Fruit fly (Drosophila melanogaster) whole organism, wandering third instar larva: ENCODE measurements around the gene CG12081.
A peak's percentile ranks its signal among the peaks of the same experiment; 100 is the strongest.

Experiments
- Abd-B ChIP-seq: fragments of >200 bp; optimal IDR thresholded peaks from 2 replicates; lab custom pipeline; 2017; ENCODE audit warnings: missing biosample characterization, missing genetic modification characterization
- CG32264 ChIP-seq: fragments of 200-800 bp; sonication (Bioruptor generic); optimal IDR thresholded peaks from 2 replicates; lab custom pipeline; 2016; ENCODE audit warnings: missing biosample characterization, missing genetic modification characterization
- Dif ChIP-seq: fragments of 200-275, 200-300 bp; sonication (Bioruptor generic); optimal IDR thresholded peaks from 2 replicates; lab custom pipeline; 2018; ENCODE audit warnings: missing biosample characterization, missing genetic modification characterization; ENCODE audit not compliant: partially characterized antibody
- GATAd ChIP-seq: sonication (Bioruptor generic); optimal IDR thresholded peaks from 2 replicates; lab custom pipeline; 2016; ENCODE audit warnings: missing biosample characterization, missing genetic modification characterization
- HLH106 ChIP-seq: fragments of 200-800 bp; optimal IDR thresholded peaks from 3 replicates; lab custom pipeline; 2019; ENCODE audit warnings: missing biosample characterization, mild to moderate bottlenecking, missing genetic modification characterization, moderate library complexity
- Hnf4 ChIP-seq: fragments of 200-800 bp; sonication (Bioruptor generic); optimal IDR thresholded peaks from 2 replicates; lab custom pipeline; 2016; ENCODE audit warnings: missing biosample characterization, mild to moderate bottlenecking, missing genetic modification characterization
- Hr78 ChIP-seq: fragments of >200 bp; optimal IDR thresholded peaks from 2 replicates; lab custom pipeline; 2017; ENCODE audit warnings: missing biosample characterization, missing genetic modification characterization
- Hr83 ChIP-seq: fragments of 200-300 bp; sonication (Bioruptor generic); optimal IDR thresholded peaks from 2 replicates; lab custom pipeline; 2016; ENCODE audit warnings: missing biosample characterization, mild to moderate bottlenecking, missing genetic modification characterization, moderate library complexity; ENCODE audit not compliant: poor library complexity, severe bottlenecking
- Mio ChIP-seq: sonication (Bioruptor generic); optimal IDR thresholded peaks from 2 replicates; lab custom pipeline; 2016; ENCODE audit warnings: missing biosample characterization, missing genetic modification characterization
- Myc ChIP-seq: fragments of >200 bp; optimal IDR thresholded peaks from 2 replicates; lab custom pipeline; 2017
- N ChIP-seq: fragments of >200 bp; optimal IDR thresholded peaks from 2 replicates; lab custom pipeline; 2018; ENCODE audit warnings: missing biosample characterization, missing external identifiers, missing genetic modification characterization
- OdsH ChIP-seq: fragments of 200-800 bp; sonication (Bioruptor generic); optimal IDR thresholded peaks from 2 replicates; lab custom pipeline; 2016; ENCODE audit warnings: missing biosample characterization, mild to moderate bottlenecking, missing genetic modification characterization
- Rel ChIP-seq, 2 experiments: fragments of 200-800 bp; sonication (Bioruptor generic) in 1 of 2; optimal IDR thresholded peaks; 2 replicates in 1 of 2; 3 replicates in 1 of 2; lab custom pipeline; 2016 to 2019; ENCODE audit warnings: mild to moderate bottlenecking in 2 of 2, missing biosample characterization in 2 of 2, missing genetic modification characterization in 2 of 2, moderate library complexity in 1 of 2
- Sp1 ChIP-seq: fragments of 200-800 bp; sonication (Bioruptor generic); optimal IDR thresholded peaks from 3 replicates; lab custom pipeline; 2019; ENCODE audit warnings: missing biosample characterization, mild to moderate bottlenecking, missing genetic modification characterization, moderate library complexity
- Vsx2 ChIP-seq: fragments of 200-300, 225-300 bp; sonication (Bioruptor generic); optimal IDR thresholded peaks from 2 replicates; lab custom pipeline; 2018; ENCODE audit warnings: missing biosample characterization, missing genetic modification characterization; ENCODE audit not compliant: partially characterized antibody
- br ChIP-seq: fragments of 200-800 bp; sonication (Bioruptor generic); optimal IDR thresholded peaks from 2 replicates; lab custom pipeline; 2016; ENCODE audit warnings: missing biosample characterization, missing genetic modification characterization
- brk ChIP-seq: fragments of 200-800 bp; sonication (Bioruptor generic); optimal IDR thresholded peaks from 2 replicates; lab custom pipeline; 2016; ENCODE audit warnings: missing biosample characterization, mild to moderate bottlenecking, missing genetic modification characterization
- dmrt93B ChIP-seq: fragments of 200-800 bp; sonication (Bioruptor generic); optimal IDR thresholded peaks from 2 replicates; lab custom pipeline; 2018; ENCODE audit warnings: missing biosample characterization, mild to moderate bottlenecking, missing genetic modification characterization
- ey ChIP-seq: fragments of 200-800 bp; sonication (Bioruptor generic); optimal IDR thresholded peaks from 2 replicates; lab custom pipeline; 2016; ENCODE audit warnings: missing biosample characterization, missing genetic modification characterization
- foxo ChIP-seq, 2 experiments: fragments of 200-800 bp; sonication (Bioruptor generic); optimal IDR thresholded peaks; 2 replicates in 1 of 2; 3 replicates in 1 of 2; lab custom pipeline; 2016 to 2017; ENCODE audit warnings: missing biosample characterization in 2 of 2, missing genetic modification characterization in 2 of 2
- fru ChIP-seq: fragments of 200-800 bp; sonication (Bioruptor generic); optimal IDR thresholded peaks from 3 replicates; lab custom pipeline; 2016; ENCODE audit warnings: missing biosample characterization, mild to moderate bottlenecking, missing genetic modification characterization
- h ChIP-seq: fragments of 200-800 bp; sonication (Bioruptor generic); optimal IDR thresholded peaks from 3 replicates; lab custom pipeline; 2016; ENCODE audit warnings: missing biosample characterization, mild to moderate bottlenecking, missing genetic modification characterization
- jim ChIP-seq: fragments of 175-275, 200-325 bp; sonication (Bioruptor generic); optimal IDR thresholded peaks from 2 replicates; lab custom pipeline; 2016; ENCODE audit warnings: missing biosample characterization, mild to moderate bottlenecking, missing genetic modification characterization
- lola ChIP-seq: fragments of >200 bp; optimal IDR thresholded peaks from 2 replicates; lab custom pipeline; 2017; ENCODE audit warnings: missing biosample characterization, missing genetic modification characterization
- pan ChIP-seq: fragments of >200 bp; optimal IDR thresholded peaks from 2 replicates; lab custom pipeline; 2017
- psq ChIP-seq: fragments of 200-800 bp; sonication (Bioruptor generic); optimal IDR thresholded peaks from 3 replicates; lab custom pipeline; 2017; ENCODE audit warnings: missing biosample characterization, mild to moderate bottlenecking, missing genetic modification characterization, moderate library complexity
- rgr ChIP-seq: fragments of 200-800 bp; sonication (Bioruptor generic); optimal IDR thresholded peaks from 3 replicates; lab custom pipeline; 2016; ENCODE audit warnings: missing biosample characterization, mild to moderate bottlenecking, missing genetic modification characterization
- sage ChIP-seq: fragments of 200-800 bp; sonication (Bioruptor generic); optimal IDR thresholded peaks from 2 replicates; lab custom pipeline; 2016; ENCODE audit warnings: missing biosample characterization, mild to moderate bottlenecking, missing genetic modification characterization
- tai ChIP-seq: sonication (Bioruptor generic); optimal IDR thresholded peaks from 2 replicates; lab custom pipeline; 2016; ENCODE audit warnings: missing biosample characterization, missing genetic modification characterization
- usp ChIP-seq: fragments of >200 bp; optimal IDR thresholded peaks from 2 replicates; lab custom pipeline; 2017; ENCODE audit warnings: missing biosample characterization, missing genetic modification characterization
- woc ChIP-seq: sonication (Bioruptor generic); optimal IDR thresholded peaks from 2 replicates; lab custom pipeline; 2016; ENCODE audit warnings: missing biosample characterization, mild to moderate bottlenecking, missing genetic modification characterization

The CG12081 gene

dm6 chrX:8561404-8562397, 26.9 kb upstream of the CG12081 start:
- peak; percentile 74 for TF ChIP-seq h (GFP tag; lab: Kevin White, UChicago)
- TF ChIP-seq foxo (GFP tag; optimal IDR thresholded peaks at IDR 0.05; lab: Kevin White, UChicago), result peak in 1 of 2 experiments; percentile 61
- TF ChIP-seq woc (GFP tag; lab: Kevin White, UChicago), result peak; percentile 29
- TF ChIP-seq fru (GFP tag; lab: Kevin White, UChicago), result peak; percentile 76
- peak; percentile 32 for TF ChIP-seq brk (GFP tag; lab: Kevin White, UChicago)
- TF ChIP-seq CG32264 (GFP tag; lab: Kevin White, UChicago), result no peak
- peak; percentile 51 for TF ChIP-seq Sp1 (GFP tag; lab: Kevin White, UChicago)
- TF ChIP-seq Vsx2, result no peak
- TF ChIP-seq dmrt93B (GFP tag; lab: Kevin White, UChicago), result no peak
- peak; percentile 22 for TF ChIP-seq N (GFP tag; lab: Kevin White, UChicago)
- peak; percentile 68 for TF ChIP-seq rgr
- TF ChIP-seq Hnf4 (GFP tag; lab: Kevin White, UChicago), result peak; percentile 70
- TF ChIP-seq OdsH (GFP tag; lab: Kevin White, UChicago), result no peak
- peak; percentile 10 for TF ChIP-seq Dif (GFP tag; lab: Kevin White, UChicago)
- no peak for TF ChIP-seq Myc
- peak; percentile 72 for TF ChIP-seq psq (GFP tag; lab: Kevin White, UChicago)
- TF ChIP-seq br (GFP tag; lab: Kevin White, UChicago), result peak; percentile 66
- TF ChIP-seq ey (GFP tag; lab: Kevin White, UChicago), result peak; percentile 48
- TF ChIP-seq jim (GFP tag; lab: Kevin White, UChicago), result no peak
- peak; percentile 23 for TF ChIP-seq Rel (GFP tag; optimal IDR thresholded peaks at IDR 0.05; lab: Kevin White, UChicago)
- peak; percentile 44 for TF ChIP-seq Rel (tag; optimal IDR thresholded peaks at IDR 0.05; lab: Kevin White, UChicago)
- peak; percentile 37 for TF ChIP-seq HLH106 (tag; lab: Kevin White, UChicago)
- TF ChIP-seq Hr83 (GFP tag; lab: Kevin White, UChicago), result peak; percentile 71

- TF ChIP-seq brk (GFP tag; lab: Kevin White, UChicago), result peak; percentile 7
- TF ChIP-seq woc (GFP tag; lab: Kevin White, UChicago), result no peak
- no peak for TF ChIP-seq Rel (GFP tag; optimal IDR thresholded peaks at IDR 0.05; lab: Kevin White, UChicago)
- peak; percentile 28 for TF ChIP-seq Rel (tag; optimal IDR thresholded peaks at IDR 0.05; lab: Kevin White, UChicago)
Observed at dm6 chrX:8569038-8569437, 19.6 kb upstream of the CG12081 start.

dm6 chrX:8569639-8570038, 19.0 kb upstream of the CG12081 start:
- TF ChIP-seq psq (GFP tag; lab: Kevin White, UChicago) (no peak), Hr78 (GFP tag; lab: Kevin White, UChicago) (no peak), lola (GFP tag; lab: Kevin White, UChicago) (no peak), usp (GFP tag; lab: Kevin White, UChicago) (no peak), fru (GFP tag; lab: Kevin White, UChicago) (no peak), Mio (GFP tag; lab: Kevin White, UChicago) (no peak), dmrt93B (GFP tag; lab: Kevin White, UChicago) (no peak), N (GFP tag; lab: Kevin White, UChicago) (no peak), brk (GFP tag; lab: Kevin White, UChicago) (no peak), sage (GFP tag; lab: Kevin White, UChicago) (no peak), Abd-B (GFP tag; lab: Kevin White, UChicago) (no peak), GATAd (GFP tag; lab: Kevin White, UChicago) (no peak), pan (lab: Kevin White, UChicago) (no peak), Sp1 (GFP tag; lab: Kevin White, UChicago) (no peak), tai (no peak)

- no peak for TF ChIP-seq fru (GFP tag; lab: Kevin White, UChicago)
- TF ChIP-seq tai, result no peak
- TF ChIP-seq usp (GFP tag; lab: Kevin White, UChicago), result no peak
- TF ChIP-seq, all 38 proteins: peak for 0
Observed at dm6 chrX:8570848-8571247, 17.8 kb upstream of the CG12081 start, which contains the start of gene CG12111. CG12111 (minus strand) TSS chrX:8570948.
